Worm (Caenorhabditis elegans): ENCODE data around the gene sra-32.

ce11 chrII:4517254-4517653 is 14.5 kb downstream of the sra-32 start:
- no peak for TF ChIP-seq ztf-29 (GFP tag; IDR thresholded peaks at IDR 0.05)
- TF ChIP-seq tab-1 (GFP tag; IDR thresholded peaks at IDR 0.05), result no peak
- TF ChIP-seq klf-2 (GFP tag; conservative IDR thresholded peaks at IDR 0.05), result no peak
- no peak for TF ChIP-seq flt-1 (GFP tag; IDR thresholded peaks at IDR 0.05)
- no peak for TF ChIP-seq ztf-23 (GFP tag; IDR thresholded peaks at IDR 0.05)
- no peak for TF ChIP-seq T22C8.4 (GFP tag; IDR thresholded peaks at IDR 0.05)
- TF ChIP-seq med-1 (GFP tag; optimal IDR thresholded peaks at IDR 0.05; ENCODE audit: insufficient read depth), result no peak
- no peak for TF ChIP-seq cog-1 (tag; optimal IDR thresholded peaks at IDR 0.05)
